Worm (Caenorhabditis elegans): ENCODE data around the gene ikke-1.

DNA sequence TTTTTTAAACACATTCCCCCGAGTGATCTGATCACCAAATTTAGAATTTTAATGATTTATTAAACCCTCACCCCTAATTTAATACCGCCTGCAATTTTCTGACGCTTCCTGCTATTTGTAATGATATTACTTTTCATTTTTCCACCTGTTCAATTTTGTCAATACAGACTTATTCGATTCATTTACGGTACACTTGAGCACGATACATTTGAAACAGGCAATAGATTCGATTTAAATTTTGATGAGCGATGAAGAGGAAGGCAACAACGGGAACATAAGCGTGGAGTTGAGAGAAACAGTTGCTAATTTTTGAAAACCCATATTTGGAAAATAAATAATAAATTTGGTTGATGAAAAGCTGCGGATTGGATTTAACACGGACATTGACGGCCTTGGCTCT is 45.8 kb downstream of the ikke-1 start:
- TF ChIP-seq nhr-237 (tag; optimal IDR thresholded peaks at IDR 0.05) (no peak), nhr-12 (tag; optimal IDR thresholded peaks at IDR 0.05) (no peak), lin-13 (tag; optimal IDR thresholded peaks at IDR 0.05) (no peak), mab-5 (tag; optimal IDR thresholded peaks at IDR 0.05) (no peak), unc-62 (GFP tag; optimal IDR thresholded peaks at IDR 0.05) (no peak), ces-1 (GFP tag; optimal IDR thresholded peaks at IDR 0.05) (no peak), flh-1 (GFP tag; optimal IDR thresholded peaks at IDR 0.05) (no peak), elt-1 (tag; optimal IDR thresholded peaks at IDR 0.05; ENCODE audit: borderline replicate concordance, insufficient read depth) (no peak), mls-2 (tag; optimal IDR thresholded peaks at IDR 0.05) (no peak), blmp-1 (tag; optimal IDR thresholded peaks at IDR 0.05) (no peak), unc-39 (tag; optimal IDR thresholded peaks at IDR 0.05) (no peak), snpc-4 (tag; optimal IDR thresholded peaks at IDR 0.05) (no peak)

Data from whole organism, mixed stage, embryonic.